Worm (Caenorhabditis elegans): ENCODE results near the gene unc-104.
A peak's percentile ranks its signal among the peaks of the same experiment; 100 is the strongest.

The unc-104 gene

DNA sequence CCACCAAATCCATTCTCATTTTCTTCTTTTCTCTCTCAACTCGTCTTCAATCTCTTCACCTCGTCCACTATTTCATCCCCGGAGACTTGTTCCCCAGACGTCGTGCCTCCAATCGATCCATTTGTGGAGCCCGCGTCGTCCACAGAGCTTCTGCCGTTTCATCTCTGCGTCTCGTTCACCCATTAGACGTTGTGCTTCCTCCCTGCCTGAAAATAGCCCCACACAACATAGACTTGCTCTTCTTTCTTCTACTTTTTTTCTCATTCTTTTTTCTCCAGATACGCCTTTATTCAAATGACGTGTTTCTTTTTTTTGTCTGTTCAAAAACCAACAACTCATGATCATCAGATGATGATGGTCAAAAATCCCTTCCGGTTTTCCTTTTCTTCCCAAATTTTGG, 1.8 kb upstream of the unc-104 start (continued):
- TF ChIP-seq pat-9 (tag; optimal IDR thresholded peaks at IDR 0.05) (no peak), pax-1 (tag; optimal IDR thresholded peaks at IDR 0.05) (no peak), ceh-9 (tag; optimal IDR thresholded peaks at IDR 0.05) (no peak), ceh-34 (tag; optimal IDR thresholded peaks at IDR 0.05) (peak; percentile 33), ahr-1 (tag; optimal IDR thresholded peaks at IDR 0.05) (no peak), mec-3 (tag; optimal IDR thresholded peaks at IDR 0.05; ENCODE audit: borderline replicate concordance) (no peak), unc-86 (tag; optimal IDR thresholded peaks at IDR 0.05) (no peak), unc-42 (tag; optimal IDR thresholded peaks at IDR 0.05) (peak; percentile 80), T23F11.4 (GFP tag; optimal IDR thresholded peaks at IDR 0.05) (no peak), C38D4.7 (GFP tag; optimal IDR thresholded peaks at IDR 0.05) (no peak), ceh-45 (GFP tag; IDR thresholded peaks at IDR 0.05) (no peak), ceh-48 (tag; optimal IDR thresholded peaks at IDR 0.05) (peak; percentile 75), ama-1 (optimal IDR thresholded peaks at IDR 0.05) (no peak), hlh-15 (tag; optimal IDR thresholded peaks at IDR 0.05) (no peak), elt-2 (tag; optimal IDR thresholded peaks at IDR 0.05) (no peak), ceh-22 (tag; optimal IDR thresholded peaks at IDR 0.05) (no peak), che-1 (tag; optimal IDR thresholded peaks at IDR 0.05) (no peak), pros-1 (tag; optimal IDR thresholded peaks at IDR 0.05) (no peak), ceh-19 (GFP tag; optimal IDR thresholded peaks at IDR 0.05) (peak; percentile 26), pqm-1 (tag; optimal IDR thresholded peaks at IDR 0.05) (no peak), hlh-13 (GFP tag; optimal IDR thresholded peaks at IDR 0.05) (no peak), hlh-8 (tag; optimal IDR thresholded peaks at IDR 0.05) (no peak), hlh-30 (tag; optimal IDR thresholded peaks at IDR 0.05; ENCODE audit: insufficient read depth) (no peak), fkh-6 (tag; optimal IDR thresholded peaks at IDR 0.05) (no peak), nfya-1 (tag; optimal IDR thresholded peaks at IDR 0.05) (peak; percentile 62), fax-1 (tag; optimal IDR thresholded peaks at IDR 0.05) (no peak), dmd-4 (tag; optimal IDR thresholded peaks at IDR 0.05; ENCODE audit: borderline replicate concordance) (no peak)

DNA sequence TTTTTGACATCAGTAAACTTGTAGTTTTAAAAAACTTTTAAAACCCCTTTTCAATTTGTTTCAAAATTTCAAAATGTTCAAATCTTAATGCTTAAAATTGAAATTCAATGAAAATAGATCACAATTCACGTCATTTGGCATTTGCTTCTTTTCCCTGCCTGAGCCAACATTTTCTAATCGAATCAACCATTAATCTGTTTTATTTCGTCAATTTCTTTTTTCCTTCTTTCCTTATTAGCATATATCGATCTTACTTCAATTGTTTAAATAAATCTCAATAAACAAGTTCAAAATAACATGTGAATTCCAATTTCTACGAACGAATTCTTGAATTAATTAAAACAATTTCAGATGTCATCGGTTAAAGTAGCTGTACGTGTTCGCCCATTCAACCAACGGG, 796 bp downstream of the unc-104 start:
- TF ChIP-seq tbx-2 (tag; optimal IDR thresholded peaks at IDR 0.05), result no peak
- TF ChIP-seq unc-42 (tag; optimal IDR thresholded peaks at IDR 0.05), result no peak
- TF ChIP-seq ceh-48 (tag; optimal IDR thresholded peaks at IDR 0.05), result no peak
- TF ChIP-seq fkh-10 (GFP tag; optimal IDR thresholded peaks at IDR 0.05), result no peak
- TF ChIP-seq dve-1 (tag; optimal IDR thresholded peaks at IDR 0.05), result no peak
- no peak for TF ChIP-seq ama-1 (optimal IDR thresholded peaks at IDR 0.05)
- no peak for TF ChIP-seq fkh-6 (tag; optimal IDR thresholded peaks at IDR 0.05)
- no peak for TF ChIP-seq C08G9.2 (tag; optimal IDR thresholded peaks at IDR 0.05)
- TF ChIP-seq elt-2 (tag; optimal IDR thresholded peaks at IDR 0.05), result no peak
- TF ChIP-seq hlh-6 (tag; optimal IDR thresholded peaks at IDR 0.05), result no peak
- no peak for TF ChIP-seq pag-3 (tag; optimal IDR thresholded peaks at IDR 0.05; ENCODE audit: borderline replicate concordance)
- TF ChIP-seq ceh-30 (tag; optimal IDR thresholded peaks at IDR 0.05), result no peak
- TF ChIP-seq hlh-15 (tag; optimal IDR thresholded peaks at IDR 0.05), result no peak
- TF ChIP-seq K02D7.2 (tag; optimal IDR thresholded peaks at IDR 0.05), result no peak
- TF ChIP-seq ceh-14 (tag; optimal IDR thresholded peaks at IDR 0.05), result no peak
- no peak for TF ChIP-seq sdc-2 (tag; optimal IDR thresholded peaks at IDR 0.05)
- no peak for TF ChIP-seq dmd-4 (tag; optimal IDR thresholded peaks at IDR 0.05; ENCODE audit: borderline replicate concordance)

DNA sequence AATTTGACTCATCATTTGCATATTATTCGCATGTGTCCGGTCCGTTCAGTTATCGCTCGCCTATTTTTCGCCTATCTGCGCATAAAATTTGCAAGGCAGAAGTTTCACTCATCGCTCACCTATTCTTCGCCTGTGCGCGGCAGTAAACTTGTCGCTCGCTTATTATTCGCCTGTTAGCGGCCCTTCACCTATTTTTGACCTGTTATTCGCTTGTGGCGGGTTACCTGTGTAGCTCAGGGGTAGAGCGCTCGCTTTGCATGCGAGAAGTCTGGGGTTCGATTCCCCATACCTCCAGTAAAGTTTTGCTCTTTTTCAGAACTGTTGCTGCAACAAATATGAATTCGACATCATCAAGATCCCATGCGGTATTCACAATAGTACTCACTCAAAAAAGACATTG, 6.6 kb downstream of the unc-104 start:
- TF ChIP-seq ref-2 (tag; optimal IDR thresholded peaks at IDR 0.05) (peak; percentile 72), ceh-18 (tag; optimal IDR thresholded peaks at IDR 0.05) (peak; percentile 28), npax-4 (tag; optimal IDR thresholded peaks at IDR 0.05) (peak; percentile 26), tbx-7 (tag; optimal IDR thresholded peaks at IDR 0.05) (peak; percentile 15), K09A11.1 (tag; optimal IDR thresholded peaks at IDR 0.05; ENCODE audit: insufficient read depth) (peak; percentile 22), C38D4.7 (GFP tag; optimal IDR thresholded peaks at IDR 0.05) (peak; percentile 78), hlh-15 (tag; optimal IDR thresholded peaks at IDR 0.05) (peak; percentile 66), unc-86 (tag; optimal IDR thresholded peaks at IDR 0.05) (peak; percentile 68), elt-4 (tag; optimal IDR thresholded peaks at IDR 0.05) (peak; percentile 30), eyg-1 (tag; optimal IDR thresholded peaks at IDR 0.05) (peak; percentile 68), fkh-6 (tag; optimal IDR thresholded peaks at IDR 0.05) (peak; percentile 75), F13H6.1 (tag; optimal IDR thresholded peaks at IDR 0.05) (peak; percentile 41), unc-3 (GFP tag; conservative IDR thresholded peaks at IDR 0.05) (peak; percentile 76), unc-3 (tag; optimal IDR thresholded peaks at IDR 0.05) (peak; percentile 7), zip-5 (tag; optimal IDR thresholded peaks at IDR 0.05) (peak; percentile 37), elt-2 (tag; optimal IDR thresholded peaks at IDR 0.05) (peak; percentile 84), ceh-45 (GFP tag; IDR thresholded peaks at IDR 0.05) (peak; percentile 73; the same call in 1 of the 2 replicates), ceh-6 (GFP tag; optimal IDR thresholded peaks at IDR 0.05) (peak; percentile 87), nhr-232 (tag; optimal IDR thresholded peaks at IDR 0.05) (peak; percentile 77), dve-1 (tag; optimal IDR thresholded peaks at IDR 0.05) (peak; percentile 33), gmeb-2 (tag; optimal IDR thresholded peaks at IDR 0.05) (peak; percentile 84)

Data from whole organism, late embryonic.